Worm (Caenorhabditis elegans) whole organism, young adult: ENCODE data around the gene srx-87.

Experiments
- F49E8.2 ChIP-seq: sonication (generic microtip); optimal IDR thresholded peaks from 3 replicates; lab custom pipeline; 2017; ENCODE audit warnings: missing genetic modification characterization, mild to moderate bottlenecking, missing compliant biosample characterization, antibody characterized with exemption, moderate library complexity; ENCODE audit not compliant: insufficient read depth
- T07F8.4 ChIP-seq: sonication (generic microtip); optimal IDR thresholded peaks from 2 replicates; lab custom pipeline; 2016; ENCODE audit warnings: mild to moderate bottlenecking, missing genetic modification characterization, moderate library complexity, missing compliant biosample characterization
- lsl-1 ChIP-seq: fragments of 200-800 bp; sonication (Bioruptor generic); optimal IDR thresholded peaks from 2 replicates; lab custom pipeline; 2018; ENCODE audit warnings: mild to moderate bottlenecking, missing genetic modification characterization, moderate library complexity, missing compliant biosample characterization
- sdz-38 ChIP-seq: sonication (generic microtip); optimal IDR thresholded peaks from 2 replicates; lab custom pipeline; 2016; ENCODE audit warnings: missing genotype, missing genetic modification characterization, missing compliant biosample characterization

DNA sequence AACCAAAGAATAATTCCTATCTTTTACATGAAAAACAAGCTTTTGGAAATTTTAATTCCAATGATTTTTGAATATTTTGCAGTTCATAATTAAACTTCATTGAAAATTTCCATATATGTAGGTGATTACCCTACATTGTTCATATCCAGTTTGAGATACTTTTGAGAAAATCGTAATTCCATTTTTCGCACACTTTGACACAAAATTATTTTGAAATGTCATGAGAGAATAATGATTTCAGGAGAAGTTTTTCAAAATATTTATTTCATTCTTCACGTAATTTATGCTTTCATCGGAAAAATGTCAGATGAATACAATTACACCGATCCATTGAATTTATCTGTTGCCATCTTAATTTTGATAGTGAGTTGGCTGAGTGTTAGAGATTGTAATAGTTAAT is 18.5 kb downstream of the srx-87 start, which contains the start of gene srx-88:
- TF ChIP-seq T07F8.4 (tag; lab: Kevin White, UChicago) (no peak), F49E8.2 (tag; lab: Kevin White, UChicago) (no peak), lsl-1 (GFP tag; lab: Kevin White, UChicago) (no peak), sdz-38 (tag; lab: Kevin White, UChicago) (no peak)
